Worm (Caenorhabditis elegans): ENCODE results near the gene srbc-32.

- TF ChIP-seq tra-4 (tag; optimal IDR thresholded peaks at IDR 0.05) (no peak), ceh-13 (GFP tag; optimal IDR thresholded peaks at IDR 0.05) (no peak), hmbx-1 (tag; optimal IDR thresholded peaks at IDR 0.05) (no peak), hnd-1 (tag; optimal IDR thresholded peaks at IDR 0.05) (no peak), B0310.2 (tag; optimal IDR thresholded peaks at IDR 0.05) (no peak), aly-1 (tag; optimal IDR thresholded peaks at IDR 0.05) (no peak), sea-1 (GFP tag; conservative IDR thresholded peaks at IDR 0.05) (no peak), ceh-36 (tag; optimal IDR thresholded peaks at IDR 0.05) (no peak), tbx-11 (GFP tag; IDR thresholded peaks at IDR 0.05) (no peak), pes-1 (GFP tag; IDR thresholded peaks at IDR 0.05) (no peak), hmg-4 (GFP tag; optimal IDR thresholded peaks at IDR 0.05) (no peak)
Measured at ce11 chrV:3482550-3483002, 4.2 kb downstream of the srbc-32 start, which contains the start of gene lys-7.

Measured in whole organism, early embryonic.